Worm (Caenorhabditis elegans): ENCODE results near the gene C35D6.3.

DNA sequence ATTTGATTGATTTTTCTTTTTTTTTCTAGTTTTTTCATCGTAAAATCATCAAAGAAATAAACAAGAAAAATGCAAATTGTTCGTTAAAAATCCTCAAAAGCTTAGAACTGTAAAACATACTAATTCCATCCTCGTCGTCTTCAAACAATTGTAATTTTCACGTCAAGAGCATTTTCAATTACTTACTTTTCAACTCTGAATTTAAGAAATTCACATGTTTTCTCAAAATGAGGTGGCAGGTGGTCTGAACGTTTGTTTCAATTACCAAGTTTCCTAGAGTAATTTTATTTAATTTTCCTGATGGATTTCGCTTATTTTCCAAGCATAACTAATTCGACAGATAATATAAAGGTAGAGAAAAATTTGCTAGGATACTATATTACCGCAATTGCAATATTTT, 23.2 kb upstream of the C35D6.3 start, which contains the start of gene srz-104:
- TF ChIP-seq F49E8.2 (tag; optimal IDR thresholded peaks at IDR 0.05; ENCODE audit: insufficient read depth) (no peak), tbp1 (GFP tag; optimal IDR thresholded peaks at IDR 0.05) (no peak), snpc-1.1 (tag; optimal IDR thresholded peaks at IDR 0.05; ENCODE audit: insufficient read depth) (no peak), ztf-28 (GFP tag; IDR thresholded peaks at IDR 0.05) (no peak), ama-1 (optimal IDR thresholded peaks at IDR 0.05) (no peak), ama-1 (GFP tag; optimal IDR thresholded peaks at IDR 0.05) (no peak), ccch-3 (GFP tag; optimal IDR thresholded peaks at IDR 0.05) (no peak), F10E7.11 (tag; optimal IDR thresholded peaks at IDR 0.05) (no peak), dpl-1 (GFP tag; optimal IDR thresholded peaks at IDR 0.05) (no peak), ztf-3 (GFP tag; optimal IDR thresholded peaks at IDR 0.05) (no peak), repo-1 (tag; optimal IDR thresholded peaks at IDR 0.05) (no peak)
